Worm (Caenorhabditis elegans) whole organism, L4 larva: ENCODE results near the gene K09H11.9.
A peak's percentile ranks its signal among the peaks of the same experiment; 100 is the strongest.

Experiments
- F37D6.2 ChIP-seq: sonication (generic microtip); optimal IDR thresholded peaks from 2 replicates; lab custom pipeline; 2016; ENCODE audit warnings: mild to moderate bottlenecking, missing genetic modification characterization, missing compliant biosample characterization
- arid-1 ChIP-seq: fragments of 200-800 bp; sonication (Bioruptor generic); conservative IDR thresholded peaks from 2 replicates; pipeline ENCODE4 v1.3.6; 2022; ENCODE audit warnings: missing genetic modification reagents, missing genetic modification characterization, missing compliant biosample characterization
- attf-4 ChIP-seq: sonication (generic microtip); optimal IDR thresholded peaks from 3 replicates; lab custom pipeline; 2017; ENCODE audit warnings: missing biosample characterization, missing genetic modification characterization
- ceh-20 ChIP-seq: fragments of 200-800 bp; sonication (Bioruptor generic); IDR thresholded peaks from 2 replicates; pipeline ENCODE4 v1.3.6; 2022; ENCODE audit warnings: missing genetic modification reagents, missing genetic modification characterization, missing compliant biosample characterization
- ceh-28 ChIP-seq: fragments of 150-350 bp; optimal IDR thresholded peaks from 2 replicates; lab custom pipeline; 2014; ENCODE audit warnings: missing biosample characterization, missing genetic modification reagents, missing genetic modification characterization
- daf-16 ChIP-seq, 3 experiments: sonication (generic microtip); optimal IDR thresholded peaks; 2 replicates each; lab custom pipeline; 2016 to 2017; ENCODE audit warnings: missing genetic modification characterization in 3 of 3, missing genetic modification reagents in 3 of 3, mild to moderate bottlenecking in 2 of 3, missing compliant biosample characterization in 2 of 3, missing biosample characterization in 1 of 3, moderate library complexity in 1 of 3
- daf-19 ChIP-seq: fragments of 200-800 bp; sonication (Bioruptor generic); conservative IDR thresholded peaks from 2 replicates; pipeline ENCODE4 v1.3.6; 2022; ENCODE audit warnings: missing genetic modification characterization, missing compliant biosample characterization
- fos-1 ChIP-seq: fragments of 150-350 bp; optimal IDR thresholded peaks from 2 replicates; lab custom pipeline; 2014; ENCODE audit warnings: missing biosample characterization, missing genetic modification characterization
- gei-8 ChIP-seq: fragments of 200-800 bp; sonication (Bioruptor generic); optimal IDR thresholded peaks from 2 replicates; lab custom pipeline; 2018; ENCODE audit warnings: mild to moderate bottlenecking, missing genetic modification characterization, missing compliant biosample characterization
- hlh-11 ChIP-seq: fragments of 200-800 bp; sonication (Bioruptor generic); optimal IDR thresholded peaks from 2 replicates; lab custom pipeline; 2018; ENCODE audit warnings: mild to moderate bottlenecking, missing genetic modification characterization, missing compliant biosample characterization
- hlh-30 ChIP-seq: sonication (generic microtip); optimal IDR thresholded peaks from 2 replicates; lab custom pipeline; 2017; ENCODE audit warnings: antibody characterized with exemption, mild to moderate bottlenecking, missing genetic modification characterization, missing compliant biosample characterization; ENCODE audit not compliant: insufficient read depth
- jun-1 ChIP-seq: fragments of 150-350 bp; optimal IDR thresholded peaks from 2 replicates; lab custom pipeline; 2014; ENCODE audit warnings: missing biosample characterization, missing genetic modification reagents, missing genetic modification characterization
- lim-7 ChIP-seq: fragments of 200-800 bp; sonication (Bioruptor generic); IDR thresholded peaks from 2 replicates; pipeline ENCODE4 v1.3.6; 2022; ENCODE audit warnings: missing genetic modification characterization, missing compliant biosample characterization
- lin-1 ChIP-seq: fragments of 200-800 bp; sonication (Bioruptor generic); IDR thresholded peaks from 2 replicates; pipeline ENCODE4 v1.3.6; 2022; ENCODE audit warnings: missing genetic modification reagents, missing genetic modification characterization, missing compliant biosample characterization
- lin-15B ChIP-seq: fragments of 150-350 bp; sonication (generic microtip); optimal IDR thresholded peaks from 3 replicates; lab custom pipeline; 2014; ENCODE audit warnings: missing biosample characterization, missing genetic modification characterization
- mdt-29 ChIP-seq: fragments of 200-800 bp; sonication (Bioruptor generic); IDR thresholded peaks from 2 replicates; pipeline ENCODE4 v1.3.6; 2022; ENCODE audit warnings: missing genetic modification reagents, missing genetic modification characterization, missing compliant biosample characterization
- mes-2 ChIP-seq: sonication (generic microtip); optimal IDR thresholded peaks from 2 replicates; lab custom pipeline; 2016; ENCODE audit warnings: missing genotype, mild to moderate bottlenecking, missing genetic modification characterization, missing compliant biosample characterization; ENCODE audit not compliant: poor library complexity, severe bottlenecking
- nhr-102 ChIP-seq: sonication (generic microtip); optimal IDR thresholded peaks from 2 replicates; lab custom pipeline; 2016; ENCODE audit warnings: mild to moderate bottlenecking, missing genetic modification characterization, moderate library complexity, missing compliant biosample characterization
- nhr-11 ChIP-seq: fragments of 150-350 bp; optimal IDR thresholded peaks from 2 replicates; lab custom pipeline; 2014; ENCODE audit warnings: missing biosample characterization, missing genetic modification characterization
- nhr-111 ChIP-seq: fragments of 200-800 bp; sonication (Bioruptor generic); optimal IDR thresholded peaks from 2 replicates; lab custom pipeline; 2018; ENCODE audit warnings: mild to moderate bottlenecking, missing genetic modification characterization, missing compliant biosample characterization
- nhr-237 ChIP-seq: sonication (generic microtip); optimal IDR thresholded peaks from 2 replicates; lab custom pipeline; 2017; ENCODE audit warnings: missing biosample characterization, missing genetic modification characterization
- nhr-25 ChIP-seq: sonication (generic microtip); optimal IDR thresholded peaks from 2 replicates; lab custom pipeline; 2017; ENCODE audit warnings: missing genetic modification characterization, mild to moderate bottlenecking, missing compliant biosample characterization, antibody characterized with exemption, moderate library complexity, borderline replicate concordance; ENCODE audit not compliant: insufficient read depth
- nhr-28 ChIP-seq: fragments of 150-350 bp; optimal IDR thresholded peaks from 2 replicates; lab custom pipeline; 2014; ENCODE audit warnings: missing biosample characterization, missing genetic modification characterization
- nhr-48 ChIP-seq: sonication (generic microtip); optimal IDR thresholded peaks from 2 replicates; lab custom pipeline; 2016; ENCODE audit warnings: mild to moderate bottlenecking, missing genetic modification characterization, missing compliant biosample characterization
- nhr-77 ChIP-seq: fragments of 150-350 bp; optimal IDR thresholded peaks from 2 replicates; lab custom pipeline; 2014; ENCODE audit warnings: missing biosample characterization, missing genetic modification characterization
- pqm-1 ChIP-seq: sonication (generic microtip); optimal IDR thresholded peaks from 2 replicates; lab custom pipeline; 2017; ENCODE audit warnings: missing biosample characterization, missing genetic modification characterization
- tag-97 ChIP-seq: fragments of 200-800 bp; sonication (Bioruptor generic); IDR thresholded peaks from 2 replicates; pipeline ENCODE4 v1.3.6; 2022; ENCODE audit warnings: missing genetic modification characterization, missing compliant biosample characterization
- tra-1 ChIP-seq: fragments of 200-800 bp; sonication (Bioruptor generic); IDR thresholded peaks from 2 replicates; pipeline ENCODE4 v1.3.6; 2022; ENCODE audit warnings: missing genetic modification reagents, missing genetic modification characterization, missing compliant biosample characterization
- unc-130 ChIP-seq: sonication (generic microtip); optimal IDR thresholded peaks from 2 replicates; lab custom pipeline; 2016; ENCODE audit warnings: missing genetic modification reagents, missing genetic modification characterization, missing compliant biosample characterization
- unc-39 ChIP-seq: sonication (generic microtip); optimal IDR thresholded peaks from 2 replicates; lab custom pipeline; 2017; ENCODE audit warnings: missing biosample characterization, missing genetic modification characterization
- unc-62 ChIP-seq, 3 experiments: fragments of 150-350 bp in 1 of 3; sonication (generic microtip); optimal IDR thresholded peaks in 2 of 3; peaks in 1 of 3; 1 replicate in 1 of 3; 2 replicates in 2 of 3; lab custom pipeline; 2014 to 2017; ENCODE audit warnings: missing biosample characterization in 3 of 3, missing genetic modification characterization in 3 of 3, missing genetic modification reagents in 3 of 3, missing genotype in 1 of 3
- vab-7 ChIP-seq: fragments of 200-800 bp; sonication (Bioruptor generic); IDR thresholded peaks from 2 replicates; pipeline ENCODE4 v1.3.6; 2022; ENCODE audit warnings: missing genetic modification reagents, missing genetic modification characterization, missing compliant biosample characterization
- zfp-2 ChIP-seq: sonication (generic microtip); optimal IDR thresholded peaks from 2 replicates; lab custom pipeline; 2016; ENCODE audit warnings: mild to moderate bottlenecking, missing genetic modification characterization, missing compliant biosample characterization
- ztf-11 ChIP-seq: fragments of 150-350 bp; optimal IDR thresholded peaks from 2 replicates; lab custom pipeline; 2014; ENCODE audit warnings: missing biosample characterization, missing genetic modification characterization

The K09H11.9 gene

DNA sequence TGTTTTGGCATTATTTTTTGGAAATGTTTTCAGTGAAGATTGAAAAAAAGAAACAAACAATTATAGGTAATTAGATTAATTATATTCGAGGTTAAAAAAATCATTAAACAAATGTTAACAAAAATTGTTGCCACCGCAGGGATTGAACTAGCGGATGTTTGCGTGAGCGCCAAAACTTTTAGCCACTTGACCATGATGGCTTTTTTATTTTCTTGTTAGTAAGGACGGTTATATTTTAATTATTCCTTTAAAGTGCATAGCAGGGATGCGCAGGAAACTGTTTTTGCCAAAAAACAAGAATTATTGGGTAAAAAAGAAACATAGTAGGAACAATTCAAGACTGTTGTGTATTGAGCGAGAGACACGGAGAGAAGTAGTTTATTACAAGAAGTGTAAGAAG lies 49.1 kb downstream of the K09H11.9 start (continued):
- TF ChIP-seq ceh-20 (GFP tag; lab: Robert Waterston, UW): peak; percentile 44; the same call in 1 of the 2 replicates
- peak; percentile 95 for TF ChIP-seq arid-1 (GFP tag; lab: Robert Waterston, UW)
- peak; percentile 62 for TF ChIP-seq gei-8
- peak; percentile 87 for TF ChIP-seq nhr-111
- TF ChIP-seq lin-15B (tag; lab: Kevin White, UChicago): no peak
- TF ChIP-seq F37D6.2 (tag; lab: Kevin White, UChicago): no peak
- TF ChIP-seq hlh-30 (tag; lab: Kevin White, UChicago): peak; percentile 14
- TF ChIP-seq ztf-11: no peak
- TF ChIP-seq lin-1: peak; percentile 93
- TF ChIP-seq tag-97 (GFP tag; lab: Robert Waterston, UW): 0 out of 2 replicates have a peak, but pooled peaks have one; percentile 64
- TF ChIP-seq attf-4: no peak
- TF ChIP-seq nhr-77 (tag; lab: Kevin White, UChicago): no peak
- no peak for TF ChIP-seq hlh-11 (tag; lab: Kevin White, UChicago)
- TF ChIP-seq unc-130 (GFP tag; lab: Kevin White, UChicago): peak; percentile 43
- no peak for TF ChIP-seq unc-39 (tag; lab: Kevin White, UChicago)
- no peak for TF ChIP-seq nhr-237
- TF ChIP-seq nhr-11 (tag; lab: Kevin White, UChicago): no peak
- TF ChIP-seq unc-62 (GFP tag; optimal IDR thresholded peaks at IDR 0.05 in 1 of 2; lab: Kevin White, UChicago): no peak
- no peak for TF ChIP-seq unc-62 (tag; optimal IDR thresholded peaks at IDR 0.05; lab: Kevin White, UChicago)
- TF ChIP-seq vab-7 (GFP tag; lab: Robert Waterston, UW): peak; percentile 75
- TF ChIP-seq fos-1 (tag; lab: Kevin White, UChicago): no peak
- TF ChIP-seq pqm-1: no peak
- TF ChIP-seq nhr-48 (tag; lab: Kevin White, UChicago): peak; percentile 57
- TF ChIP-seq nhr-25 (tag; lab: Kevin White, UChicago): no peak
- TF ChIP-seq lim-7: peak; percentile 98
- peak; percentile 70 for TF ChIP-seq mes-2 (tag; lab: Kevin White, UChicago)
- TF ChIP-seq daf-19 (GFP tag; lab: Robert Waterston, UW): peak; percentile 92
- no peak for TF ChIP-seq jun-1 (tag; lab: Kevin White, UChicago)
- no peak for TF ChIP-seq zfp-2 (tag; lab: Kevin White, UChicago)

DNA sequence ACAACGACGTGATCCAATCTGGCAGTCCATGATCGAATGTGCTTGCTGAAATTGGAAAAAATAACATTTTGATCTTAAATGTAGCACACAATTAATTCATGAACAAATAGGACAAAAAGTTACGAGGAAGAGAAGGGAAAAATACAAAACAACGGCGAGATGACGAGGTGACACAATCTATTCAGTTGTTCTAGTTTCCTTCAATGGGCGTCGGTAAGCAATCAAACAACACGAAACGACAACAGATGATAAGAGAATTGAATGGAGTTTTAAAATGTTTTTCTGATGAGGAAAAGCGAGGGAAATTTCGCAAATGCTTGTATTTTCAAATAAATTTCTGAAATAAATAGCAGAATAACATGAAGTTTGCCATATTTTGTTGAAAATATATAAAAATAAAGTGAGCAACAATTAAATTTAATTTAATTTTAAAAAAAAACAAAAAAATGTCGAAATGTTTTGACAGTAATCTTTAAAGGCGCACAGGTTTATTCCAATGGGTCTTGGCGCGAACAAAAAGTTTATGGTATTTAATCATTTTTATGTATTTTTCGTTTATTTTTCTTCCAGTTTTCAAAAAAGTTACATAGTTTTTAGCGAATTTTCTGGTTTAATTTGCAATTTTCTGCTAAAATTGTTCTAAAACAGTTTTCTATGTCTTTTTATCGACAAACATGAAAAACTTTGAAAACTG lies 50.2 kb downstream of the K09H11.9 start, which contains the start of gene C14C11.7:
Gene C14C11.7 (minus strand): TSS at position 51 of the 694 bp plus-strand sequence.
- TF ChIP-seq daf-16 (GFP tag; optimal IDR thresholded peaks at IDR 0.05; lab: Kevin White, UChicago) (no peak), daf-16 (tag; optimal IDR thresholded peaks at IDR 0.05; lab: Kevin White, UChicago) (peak; percentile 86), nhr-102 (no peak), attf-4 (no peak), tra-1 (no peak), zfp-2 (tag; lab: Kevin White, UChicago) (no peak), ceh-28 (tag; lab: Kevin White, UChicago) (no peak), mdt-29 (GFP tag; lab: Robert Waterston, UW) (no peak), nhr-28 (peak; percentile 41)
